Fruit fly (Drosophila melanogaster) whole organism, embryonic: ENCODE measurements around the gene CG13995.

Source experiments
- Atf-2 ChIP-seq: fragments of 200-800 bp; sonication (Bioruptor generic); optimal IDR thresholded peaks from 2 replicates; lab custom pipeline; 2016; ENCODE audit warnings: missing biosample characterization, missing genetic modification characterization
- C15 ChIP-seq: fragments of 200-800 bp; sonication (Bioruptor generic); IDR thresholded peaks from 3 replicates; pipeline ENCODE4 v1.3.6; 2022; ENCODE audit warnings: missing biosample characterization, missing genetic modification characterization
- CG10147 ChIP-seq: fragments of 200-800 bp; sonication (Bioruptor generic); optimal IDR thresholded peaks from 2 replicates; lab custom pipeline; 2019; ENCODE audit warnings: missing biosample characterization, mild to moderate bottlenecking, missing genetic modification characterization, moderate library complexity
- CG1024 ChIP-seq: fragments of 200-800 bp; sonication (Bioruptor generic); IDR thresholded peaks from 2 replicates; pipeline ENCODE4 v1.3.6; 2022; ENCODE audit warnings: missing biosample characterization, missing genetic modification characterization
- CG10366 ChIP-seq: fragments of 200-800 bp; sonication (Bioruptor generic); IDR thresholded peaks from 2 replicates; pipeline ENCODE4 v1.3.6; 2022; ENCODE audit warnings: missing biosample characterization, missing genetic modification characterization
- CG11695 ChIP-seq: fragments of 200-800 bp; sonication (Bioruptor generic); IDR thresholded peaks from 3 replicates; pipeline ENCODE4 v1.3.6; 2022; ENCODE audit warnings: missing biosample characterization, missing genetic modification characterization
- CG12769 ChIP-seq: fragments of 200-800 bp; sonication (Bioruptor generic); optimal IDR thresholded peaks from 2 replicates; lab custom pipeline; 2019; ENCODE audit warnings: missing biosample characterization, mild to moderate bottlenecking, missing genetic modification characterization, moderate library complexity
- CG13123 ChIP-seq: fragments of 200-800 bp; sonication (Bioruptor generic); optimal IDR thresholded peaks from 2 replicates; lab custom pipeline; 2016; ENCODE audit warnings: missing biosample characterization, missing genetic modification characterization
- CG15011 ChIP-seq: fragments of 200-800 bp; sonication (Bioruptor generic); optimal IDR thresholded peaks from 3 replicates; lab custom pipeline; 2018; ENCODE audit warnings: missing biosample characterization, mild to moderate bottlenecking, missing genetic modification characterization
- CG1603 ChIP-seq: fragments of 200-800 bp; sonication (Bioruptor generic); optimal IDR thresholded peaks from 2 replicates; lab custom pipeline; 2019; ENCODE audit warnings: missing biosample characterization, mild to moderate bottlenecking, missing genetic modification characterization, moderate library complexity
- CG7357 ChIP-seq: fragments of 200-800 bp; sonication (Bioruptor generic); IDR thresholded peaks from 3 replicates; pipeline ENCODE4 v1.3.6; 2022; ENCODE audit warnings: missing biosample characterization, missing genetic modification characterization
- CG7928 ChIP-seq: fragments of 200-800 bp; sonication (Bioruptor generic); optimal IDR thresholded peaks from 2 replicates; lab custom pipeline; 2017; ENCODE audit warnings: missing biosample characterization, mild to moderate bottlenecking, missing genetic modification characterization
- CG7987 ChIP-seq: fragments of 200-800 bp; sonication (Bioruptor generic); optimal IDR thresholded peaks from 2 replicates; lab custom pipeline; 2018; ENCODE audit warnings: missing biosample characterization, mild to moderate bottlenecking, missing genetic modification characterization, moderate library complexity
- CG9437 ChIP-seq: fragments of 200-800 bp; sonication (Bioruptor generic); optimal IDR thresholded peaks from 2 replicates; lab custom pipeline; 2018; ENCODE audit warnings: missing biosample characterization, mild to moderate bottlenecking, missing genetic modification characterization
- CG9797 ChIP-seq: fragments of 200-800 bp; sonication (Bioruptor generic); optimal IDR thresholded peaks from 3 replicates; lab custom pipeline; 2018; ENCODE audit warnings: missing biosample characterization, mild to moderate bottlenecking, missing genetic modification characterization
- CTCF ChIP-seq: fragments of 200-800 bp; sonication (Bioruptor generic); optimal IDR thresholded peaks from 2 replicates; lab custom pipeline; 2017; ENCODE audit warnings: missing biosample characterization, mild to moderate bottlenecking, missing genetic modification characterization, moderate library complexity
- Drgx ChIP-seq: fragments of 200-800 bp; sonication (Bioruptor generic); IDR thresholded peaks from 2 replicates; pipeline ENCODE4 v1.3.6; 2022; ENCODE audit warnings: missing biosample characterization, missing genetic modification characterization
- Eip74EF ChIP-seq, 2 experiments: fragments of 200-800 bp in 1 of 2; fragments of >200 bp in 1 of 2; sonication (Bioruptor generic) in 1 of 2; optimal IDR thresholded peaks; 2 replicates each; lab custom pipeline; 2017 to 2019; ENCODE audit warnings: missing biosample characterization in 2 of 2, missing genetic modification characterization in 2 of 2, mild to moderate bottlenecking in 1 of 2, moderate library complexity in 1 of 2
- HHEX ChIP-seq: fragments of 200-800 bp; sonication (Bioruptor generic); optimal IDR thresholded peaks from 3 replicates; lab custom pipeline; 2017; ENCODE audit warnings: missing biosample characterization, mild to moderate bottlenecking, missing genetic modification characterization, missing genetic modification reagents
- Hr39 ChIP-seq: fragments of >200 bp; optimal IDR thresholded peaks from 2 replicates; lab custom pipeline; 2017
- NfI ChIP-seq: fragments of 200-800 bp; sonication (Bioruptor generic); optimal IDR thresholded peaks from 3 replicates; lab custom pipeline; 2018; ENCODE audit warnings: missing biosample characterization, mild to moderate bottlenecking, missing genetic modification characterization, moderate library complexity
- Opbp ChIP-seq: fragments of 200-800 bp; sonication (Bioruptor generic); IDR thresholded peaks from 3 replicates; pipeline ENCODE4 v1.3.6; 2022; ENCODE audit warnings: missing biosample characterization, missing genetic modification characterization; ENCODE audit not compliant: partially characterized antibody
- Stat92E ChIP-seq, 3 experiments: fragments of >200 bp in 2 of 3; fragments of 200-800 bp in 1 of 3; sonication (Bioruptor generic) in 1 of 3; optimal IDR thresholded peaks; 2 replicates each; lab custom pipeline; 2017 to 2019; ENCODE audit warnings: missing biosample characterization in 3 of 3, missing genetic modification characterization in 3 of 3, mild to moderate bottlenecking in 1 of 3, moderate library complexity in 1 of 3
- TFAM ChIP-seq: fragments of 200-800 bp; sonication (Bioruptor generic); optimal IDR thresholded peaks from 2 replicates; lab custom pipeline; 2017; ENCODE audit warnings: missing biosample characterization, missing genetic modification characterization, inconsistent platforms
- Tbp ChIP-seq: fragments of >200 bp; optimal IDR thresholded peaks from 2 replicates; lab custom pipeline; 2018; ENCODE audit warnings: missing biosample characterization, missing genetic modification characterization
- ab ChIP-seq: fragments of 200-800 bp; sonication (Bioruptor generic); optimal IDR thresholded peaks from 2 replicates; lab custom pipeline; 2016; ENCODE audit warnings: missing biosample characterization, missing genetic modification characterization
- amos ChIP-seq: fragments of 200-800 bp; sonication (Bioruptor generic); IDR thresholded peaks from 2 replicates; pipeline ENCODE4 v1.3.6; 2022; ENCODE audit warnings: missing biosample characterization, missing genetic modification characterization; ENCODE audit not compliant: partially characterized antibody
- aop ChIP-seq: fragments of 200-800 bp; sonication (Bioruptor generic); IDR thresholded peaks from 2 replicates; pipeline ENCODE4 v1.3.6; 2022; ENCODE audit warnings: missing biosample characterization, missing genetic modification characterization
- bbx ChIP-seq: fragments of 200-800 bp; sonication (Bioruptor generic); IDR thresholded peaks from 2 replicates; pipeline ENCODE4 v1.3.6; 2022; ENCODE audit warnings: missing biosample characterization, missing genetic modification characterization; ENCODE audit not compliant: partially characterized antibody
- btn ChIP-seq: fragments of 200-800 bp; sonication (Bioruptor generic); optimal IDR thresholded peaks from 2 replicates; lab custom pipeline; 2016; ENCODE audit warnings: missing biosample characterization, missing genetic modification characterization
- cas ChIP-seq: fragments of 200-800 bp; sonication (Bioruptor generic); IDR thresholded peaks from 2 replicates; pipeline ENCODE4 v1.3.6; 2022; ENCODE audit warnings: missing biosample characterization, missing genetic modification characterization
- cwo ChIP-seq: fragments of 200-800 bp; sonication (Bioruptor generic); optimal IDR thresholded peaks from 3 replicates; lab custom pipeline; 2017; ENCODE audit warnings: missing biosample characterization, missing genetic modification characterization, mild to moderate bottlenecking, moderate library complexity, missing genetic modification reagents
- disco-r ChIP-seq: fragments of 200-800 bp; sonication (Bioruptor generic); optimal IDR thresholded peaks from 2 replicates; lab custom pipeline; 2016; ENCODE audit warnings: missing biosample characterization, missing genetic modification characterization
- ewg ChIP-seq: fragments of 200-800 bp; sonication (Bioruptor generic); optimal IDR thresholded peaks from 3 replicates; lab custom pipeline; 2017; ENCODE audit warnings: mild to moderate bottlenecking, missing biosample characterization, missing genetic modification reagents, missing genetic modification characterization
- gsb-n ChIP-seq: fragments of 200-800 bp; sonication (Bioruptor generic); optimal IDR thresholded peaks from 3 replicates; lab custom pipeline; 2018; ENCODE audit warnings: missing biosample characterization, mild to moderate bottlenecking, missing genetic modification characterization
- jigr1 ChIP-seq: fragments of 200-800 bp; sonication (Bioruptor generic); IDR thresholded peaks from 3 replicates; pipeline ENCODE4 v1.3.6; 2022; ENCODE audit warnings: missing biosample characterization, missing genetic modification characterization
- ken ChIP-seq: fragments of 200-800 bp; sonication (Bioruptor generic); IDR thresholded peaks from 3 replicates; pipeline ENCODE4 v1.3.6; 2022; ENCODE audit warnings: missing biosample characterization, missing genetic modification characterization
- knrl ChIP-seq: fragments of 200-800 bp; sonication (Bioruptor generic); IDR thresholded peaks from 3 replicates; pipeline ENCODE4 v1.3.6; 2022; ENCODE audit warnings: missing biosample characterization, missing genetic modification characterization; ENCODE audit not compliant: partially characterized antibody
- maf-S ChIP-seq: fragments of 200-800 bp; sonication (Bioruptor generic); optimal IDR thresholded peaks from 2 replicates; lab custom pipeline; 2016; ENCODE audit warnings: missing biosample characterization, missing genetic modification characterization
- mld ChIP-seq: fragments of 200-800 bp; sonication (Bioruptor generic); IDR thresholded peaks from 3 replicates; pipeline ENCODE4 v1.3.6; 2022; ENCODE audit warnings: missing biosample characterization, missing genetic modification characterization; ENCODE audit not compliant: partially characterized antibody
- pzg ChIP-seq: fragments of 200-800 bp; sonication (Bioruptor generic); optimal IDR thresholded peaks from 3 replicates; lab custom pipeline; 2018; ENCODE audit warnings: missing biosample characterization, mild to moderate bottlenecking, missing genetic modification characterization, moderate library complexity
- scrt ChIP-seq: fragments of 200-800 bp; sonication (Bioruptor generic); optimal IDR thresholded peaks from 2 replicates; lab custom pipeline; 2018; ENCODE audit warnings: missing biosample characterization, mild to moderate bottlenecking, missing genetic modification characterization, moderate library complexity
- sim ChIP-seq: fragments of 200-800 bp; sonication (Bioruptor generic); IDR thresholded peaks from 2 replicates; pipeline ENCODE4 v1.3.6; 2022; ENCODE audit warnings: missing biosample characterization, missing genetic modification characterization
- slbo ChIP-seq: fragments of 200-800 bp; sonication (Bioruptor generic); IDR thresholded peaks from 2 replicates; pipeline ENCODE4 v1.3.6; 2022; ENCODE audit warnings: missing biosample characterization, missing genetic modification characterization
- ssp ChIP-seq: fragments of 200-800 bp; sonication (Bioruptor generic); IDR thresholded peaks from 2 replicates; pipeline ENCODE4 v1.3.6; 2022; ENCODE audit warnings: missing biosample characterization, missing genetic modification characterization
- stwl ChIP-seq: fragments of 200-800 bp; sonication (Bioruptor generic); optimal IDR thresholded peaks from 3 replicates; lab custom pipeline; 2018; ENCODE audit warnings: missing biosample characterization, mild to moderate bottlenecking, missing genetic modification characterization, moderate library complexity
- tll ChIP-seq, 2 experiments: fragments of 200-800 bp in 1 of 2; fragments of >200 bp in 1 of 2; sonication (Bioruptor generic) in 1 of 2; optimal IDR thresholded peaks; 2 replicates each; lab custom pipeline; 2017 to 2019; ENCODE audit warnings: missing biosample characterization in 2 of 2, missing genetic modification characterization in 2 of 2, mild to moderate bottlenecking in 1 of 2, moderate library complexity in 1 of 2
- tna ChIP-seq: fragments of 200-800 bp; sonication (Bioruptor generic); IDR thresholded peaks from 2 replicates; pipeline ENCODE4 v1.3.6; 2022; ENCODE audit warnings: missing biosample characterization, missing genetic modification characterization; ENCODE audit not compliant: partially characterized antibody
- usp ChIP-seq: fragments of >200 bp; optimal IDR thresholded peaks from 2 replicates; lab custom pipeline; 2017; ENCODE audit warnings: missing biosample characterization, missing genetic modification characterization

CG13995 gene

DNA sequence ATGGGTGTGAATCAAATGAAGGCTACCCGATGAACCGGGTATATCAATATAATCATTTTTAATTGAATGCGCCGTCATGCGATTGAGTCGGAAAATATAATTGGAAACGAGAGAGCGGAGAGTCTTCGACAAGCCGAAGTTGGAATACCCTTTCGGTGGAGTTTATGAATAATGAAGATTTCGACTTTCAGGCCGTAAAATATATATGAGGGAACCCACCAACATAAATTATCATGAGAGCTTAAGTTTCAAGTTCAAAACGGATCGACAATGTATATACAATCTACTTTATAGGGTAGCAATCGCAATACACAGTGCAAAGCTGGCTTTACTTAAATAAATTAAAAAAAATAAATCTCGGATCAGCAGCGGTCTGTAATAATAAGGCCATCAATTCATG lies 22.3 kb upstream of the CG13995 start (continued):
- TF ChIP-seq maf-S (GFP tag; lab: Kevin White, UChicago) (no peak), btn (GFP tag; lab: Kevin White, UChicago) (no peak), tna (no peak), ssp (GFP tag; lab: Robert Waterston, UW) (no peak), ab (no peak), usp (no peak), jigr1 (no peak), Drgx (peak; percentile 45; the same call in 1 of the 2 replicates), cas (GFP tag; lab: Robert Waterston, UW) (no peak)

DNA sequence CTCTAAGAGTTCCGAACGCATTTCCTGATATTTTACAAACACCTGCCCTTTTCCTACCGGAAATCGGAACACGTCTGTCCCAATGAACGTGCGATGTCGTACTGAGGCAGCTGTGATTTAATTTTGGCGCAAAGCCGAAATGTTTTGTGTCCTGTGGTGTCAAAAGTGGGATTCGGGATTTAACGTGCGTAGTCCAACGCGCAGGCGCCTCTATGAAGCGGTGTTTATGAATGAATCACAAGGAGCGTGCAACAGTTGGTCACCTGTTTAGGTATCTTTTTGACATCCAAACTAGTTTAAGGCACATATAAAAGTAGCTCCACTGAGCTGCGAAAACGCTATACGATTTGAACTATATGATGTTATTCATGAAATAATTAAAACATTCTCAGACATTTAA lies 19.8 kb upstream of the CG13995 start, which contains the start of gene CG9109:
Gene CG9109 (minus strand): TSS at position 80 of the 400 bp plus-strand sequence.
- TF ChIP-seq Tbp (GFP tag; lab: Kevin White, UChicago): no peak
- peak; percentile 77 for TF ChIP-seq scrt (GFP tag; lab: Kevin White, UChicago)
- TF ChIP-seq CG9797 (GFP tag; lab: Kevin White, UChicago): no peak
- TF ChIP-seq knrl (GFP tag; lab: Robert Waterston, UW): no peak
- TF ChIP-seq Stat92E (GFP tag; optimal IDR thresholded peaks at IDR 0.05; lab: Kevin White, UChicago): no peak
- no peak for TF ChIP-seq CG7987 (GFP tag; lab: Kevin White, UChicago)
- TF ChIP-seq disco-r (GFP tag; lab: Kevin White, UChicago): no peak
- TF ChIP-seq ken: no peak
- TF ChIP-seq CG11695 (GFP tag; lab: Robert Waterston, UW): no peak
- TF ChIP-seq aop (GFP tag; lab: Robert Waterston, UW): no peak
- peak; percentile 55 for TF ChIP-seq ewg (GFP tag; lab: Kevin White, UChicago)
- no peak for TF ChIP-seq CTCF

DNA sequence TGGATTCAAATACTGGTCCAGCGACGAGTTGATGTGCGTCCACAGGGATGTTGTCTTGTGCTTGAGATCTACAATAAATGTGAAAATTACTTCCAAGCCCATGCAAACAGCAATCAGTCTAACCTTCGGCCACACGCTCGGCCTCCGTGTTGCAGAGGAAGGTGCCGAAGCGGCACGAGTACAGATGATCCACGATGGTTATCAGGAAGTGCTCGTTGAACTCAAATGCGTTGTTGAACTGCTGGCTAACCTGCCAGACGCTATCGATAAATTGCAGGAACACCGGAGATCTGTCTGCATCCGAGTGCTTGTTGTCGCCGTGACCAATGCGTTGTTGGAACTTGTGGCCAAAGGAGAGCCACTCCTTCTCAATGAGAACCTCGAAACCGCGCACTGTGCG lies 18.9 kb upstream of the CG13995 start:
- TF ChIP-seq Atf-2 (GFP tag; lab: Kevin White, UChicago): no peak
- TF ChIP-seq CG1024 (GFP tag; lab: Robert Waterston, UW): no peak
- TF ChIP-seq HHEX (GFP tag; lab: Kevin White, UChicago): no peak
- TF ChIP-seq tll (GFP tag; optimal IDR thresholded peaks at IDR 0.05; lab: Kevin White, UChicago): no peak
- no peak for TF ChIP-seq cwo
- no peak for TF ChIP-seq CG11695 (GFP tag; lab: Robert Waterston, UW)
- no peak for TF ChIP-seq CG10147 (GFP tag; lab: Kevin White, UChicago)
- TF ChIP-seq CG10366 (GFP tag; lab: Robert Waterston, UW): no peak
- no peak for TF ChIP-seq CG12769
- no peak for TF ChIP-seq CG13123
- no peak for TF ChIP-seq slbo (GFP tag; lab: Robert Waterston, UW)
- no peak for TF ChIP-seq C15 (GFP tag; lab: Robert Waterston, UW)
- TF ChIP-seq CG15011 (GFP tag; lab: Kevin White, UChicago): no peak
- no peak for TF ChIP-seq bbx
- TF ChIP-seq Eip74EF (GFP tag; optimal IDR thresholded peaks at IDR 0.05; lab: Kevin White, UChicago): no peak
- TF ChIP-seq gsb-n (tag; lab: Kevin White, UChicago): no peak

DNA sequence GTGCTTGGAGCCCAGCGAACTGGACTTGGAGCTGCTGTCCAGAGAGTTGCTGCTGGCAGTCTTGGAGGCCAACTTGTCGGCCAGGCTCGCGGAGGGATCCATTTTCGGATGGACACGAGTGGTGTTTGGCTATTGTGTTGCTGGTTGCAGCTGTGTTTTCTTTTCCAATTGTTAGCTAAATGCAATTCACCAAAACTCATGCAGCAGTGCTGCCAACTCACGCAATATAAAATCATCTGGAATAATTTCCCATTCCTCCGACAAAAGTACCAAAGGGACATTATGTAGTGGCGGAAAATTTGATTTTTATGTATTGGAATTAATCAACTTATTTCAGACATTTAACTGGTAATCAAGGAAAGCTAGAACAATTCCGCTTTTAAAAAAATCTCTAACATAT lies 17.4 kb upstream of the CG13995 start, which contains the start of gene mtm:
Gene mtm (minus strand): TSS at position 306 of the 400 bp plus-strand sequence.
- TF ChIP-seq sim (GFP tag; lab: Robert Waterston, UW) (no peak), stwl (tag; lab: Kevin White, UChicago) (peak; percentile 46), TFAM (no peak), amos (peak; percentile 18; the same call in 1 of the 2 replicates), CG7357 (GFP tag; lab: Robert Waterston, UW) (no peak), mld (GFP tag; lab: Robert Waterston, UW) (no peak), NfI (GFP tag; lab: Kevin White, UChicago) (no peak), CG9437 (GFP tag; lab: Kevin White, UChicago) (no peak), pzg (GFP tag; lab: Kevin White, UChicago) (peak; percentile 53), Hr39 (lab: Kevin White, UChicago) (no peak), Opbp (GFP tag; lab: Robert Waterston, UW) (0 out of 3 replicates have a peak, but pooled peaks have one; percentile 30), CG1603 (tag; lab: Kevin White, UChicago) (peak; percentile 53), CG7928 (GFP tag; lab: Kevin White, UChicago) (no peak)
